Worm (Caenorhabditis elegans) whole organism, L1 larva: Measurements from ENCODE around the gene ndx-6.

ENCODE experiments used
- C16A3.4 ChIP-seq: fragments of 150-350 bp; optimal IDR thresholded peaks from 2 replicates; lab custom pipeline; 2014; ENCODE audit warnings: missing biosample characterization, missing genetic modification characterization
- F16B12.6 ChIP-seq: fragments of 150-350 bp; optimal IDR thresholded peaks from 2 replicates; lab custom pipeline; 2014; ENCODE audit warnings: missing biosample characterization, missing genetic modification characterization
- Y116A8C.19 ChIP-seq: sonication (generic microtip); optimal IDR thresholded peaks from 2 replicates; lab custom pipeline; 2016; ENCODE audit warnings: missing compliant biosample characterization, missing genetic modification characterization, borderline replicate concordance
- aha-1 ChIP-seq: fragments of 150-350 bp; optimal IDR thresholded peaks from 2 replicates; lab custom pipeline; 2014; ENCODE audit warnings: missing biosample characterization, missing genetic modification characterization
- alr-1 ChIP-seq: fragments of 200-800 bp; sonication (Bioruptor generic); optimal IDR thresholded peaks from 2 replicates; lab custom pipeline; 2018; ENCODE audit warnings: borderline replicate concordance, mild to moderate bottlenecking, missing genetic modification characterization, missing compliant biosample characterization
- aly-2 ChIP-seq: fragments of 150-350 bp; optimal IDR thresholded peaks from 2 replicates; lab custom pipeline; 2014; ENCODE audit warnings: missing biosample characterization, missing genetic modification characterization
- ama-1 ChIP-seq: fragments of 150-350 bp; optimal IDR thresholded peaks from 2 replicates; lab custom pipeline; 2014
- ceh-63 ChIP-seq: fragments of 200-800 bp; sonication (Bioruptor generic); optimal IDR thresholded peaks from 2 replicates; lab custom pipeline; 2018; ENCODE audit warnings: mild to moderate bottlenecking, missing genetic modification characterization, missing compliant biosample characterization
- ceh-8 ChIP-seq: fragments of 200-800 bp; sonication (Bioruptor generic); optimal IDR thresholded peaks from 2 replicates; lab custom pipeline; 2018; ENCODE audit warnings: mild to moderate bottlenecking, missing genetic modification characterization, moderate library complexity, missing compliant biosample characterization
- ces-1 ChIP-seq: fragments of 150-350 bp; optimal IDR thresholded peaks from 2 replicates; lab custom pipeline; 2014; ENCODE audit warnings: missing biosample characterization, missing genetic modification reagents, missing genetic modification characterization
- dpl-1 ChIP-seq, 3 experiments: fragments of 150-350 bp in 2 of 3; sonication (generic microtip) in 1 of 3; optimal IDR thresholded peaks; 2 replicates each; lab custom pipeline; 2014 to 2017; ENCODE audit warnings: missing biosample characterization in 3 of 3, missing genetic modification characterization in 3 of 3, missing genetic modification reagents in 3 of 3
- dsc-1 ChIP-seq: sonication (generic microtip); optimal IDR thresholded peaks from 2 replicates; lab custom pipeline; 2016; ENCODE audit warnings: mild to moderate bottlenecking, missing genetic modification characterization, missing compliant biosample characterization
- efl-3 ChIP-seq: fragments of 200-800 bp; sonication (Bioruptor generic); optimal IDR thresholded peaks from 2 replicates; lab custom pipeline; 2018; ENCODE audit warnings: mild to moderate bottlenecking, missing genetic modification characterization, missing compliant biosample characterization
- egl-13 ChIP-seq: sonication (generic microtip); optimal IDR thresholded peaks from 2 replicates; lab custom pipeline; 2016; ENCODE audit warnings: missing genotype, missing genetic modification reagents, missing genetic modification characterization, missing compliant biosample characterization
- egl-27 ChIP-seq, 2 experiments: fragments of 150-350 bp in 1 of 2; sonication (generic microtip); optimal IDR thresholded peaks; 3 replicates each; lab custom pipeline; 2017 to 2018; ENCODE audit warnings: missing biosample characterization in 2 of 2, missing genetic modification characterization in 2 of 2, missing genetic modification reagents in 2 of 2
- elt-2 ChIP-seq: sonication (generic microtip); optimal IDR thresholded peaks from 2 replicates; lab custom pipeline; 2016; ENCODE audit warnings: missing genetic modification characterization, mild to moderate bottlenecking, inconsistent platforms, missing compliant biosample characterization, missing genetic modification reagents
- fkh-10 ChIP-seq: sonication (generic microtip); optimal IDR thresholded peaks from 2 replicates; lab custom pipeline; 2017; ENCODE audit warnings: missing biosample characterization, missing genetic modification reagents, missing genetic modification characterization
- fkh-4 ChIP-seq: sonication (generic microtip); optimal IDR thresholded peaks from 2 replicates; lab custom pipeline; 2016; ENCODE audit warnings: missing compliant biosample characterization, missing genetic modification characterization, borderline replicate concordance
- hlh-17 ChIP-seq: fragments of 200-800 bp; sonication (Bioruptor generic); optimal IDR thresholded peaks from 2 replicates; lab custom pipeline; 2018; ENCODE audit warnings: missing genetic modification characterization, mild to moderate bottlenecking, missing compliant biosample characterization, moderate library complexity, borderline replicate concordance
- hpl-2 ChIP-seq: fragments of 150-350 bp; optimal IDR thresholded peaks from 2 replicates; lab custom pipeline; 2014; ENCODE audit warnings: missing biosample characterization, missing genetic modification reagents, missing genetic modification characterization
- isw-1 ChIP-seq: fragments of 200-800 bp; sonication (Bioruptor generic); IDR thresholded peaks from 2 replicates; pipeline ENCODE4 v1.3.6; 2022; ENCODE audit warnings: missing genetic modification characterization, missing compliant biosample characterization
- jun-1 ChIP-seq: fragments of 150-350 bp; optimal IDR thresholded peaks from 2 replicates; lab custom pipeline; 2014; ENCODE audit warnings: missing biosample characterization, missing genetic modification reagents, missing genetic modification characterization
- lin-13 ChIP-seq: fragments of 150-350 bp; optimal IDR thresholded peaks from 2 replicates; lab custom pipeline; 2014; ENCODE audit warnings: missing biosample characterization, missing genetic modification reagents, missing genetic modification characterization
- lin-15B ChIP-seq: fragments of 150-350 bp; sonication (generic microtip); optimal IDR thresholded peaks from 3 replicates; lab custom pipeline; 2014; ENCODE audit warnings: missing biosample characterization, missing genetic modification characterization
- lsy-2 ChIP-seq, 2 experiments: fragments of 150-350 bp; optimal IDR thresholded peaks; 2 replicates each; lab custom pipeline; 2014; ENCODE audit warnings: missing biosample characterization in 2 of 2, missing genetic modification characterization in 2 of 2
- mab-9 ChIP-seq: fragments of 200-800 bp; sonication (Bioruptor generic); IDR thresholded peaks from 2 replicates; pipeline ENCODE4 v1.3.6; 2022; ENCODE audit warnings: missing genetic modification reagents, missing genetic modification characterization, missing compliant biosample characterization
- mdl-1 ChIP-seq, 2 experiments: fragments of 150-350 bp; optimal IDR thresholded peaks; 2 replicates each; lab custom pipeline; 2014 to 2017; ENCODE audit warnings: missing biosample characterization in 2 of 2, missing genetic modification characterization in 2 of 2, inconsistent platforms in 1 of 2
- mep-1 ChIP-seq: fragments of 150-350 bp; optimal IDR thresholded peaks from 2 replicates; lab custom pipeline; 2014; ENCODE audit warnings: missing biosample characterization, missing genetic modification characterization
- nhr-47 ChIP-seq: sonication (generic microtip); optimal IDR thresholded peaks from 2 replicates; lab custom pipeline; 2016; ENCODE audit warnings: mild to moderate bottlenecking, missing genetic modification characterization, moderate library complexity, missing compliant biosample characterization
- nhr-76 ChIP-seq: sonication (generic microtip); optimal IDR thresholded peaks from 2 replicates; lab custom pipeline; 2017; ENCODE audit warnings: missing biosample characterization, missing genetic modification characterization
- nhr-77 ChIP-seq: fragments of 150-350 bp; optimal IDR thresholded peaks from 2 replicates; lab custom pipeline; 2014; ENCODE audit warnings: missing biosample characterization, missing genetic modification characterization
- nhr-84 ChIP-seq: sonication (generic microtip); optimal IDR thresholded peaks from 2 replicates; lab custom pipeline; 2017; ENCODE audit warnings: missing biosample characterization, missing genetic modification characterization
- pag-3 ChIP-seq: sonication (generic microtip); optimal IDR thresholded peaks from 2 replicates; lab custom pipeline; 2017; ENCODE audit warnings: missing genetic modification characterization, mild to moderate bottlenecking, missing compliant biosample characterization, antibody characterized with exemption, borderline replicate concordance; ENCODE audit not compliant: insufficient read depth
- pqm-1 ChIP-seq: sonication (generic microtip); optimal IDR thresholded peaks from 3 replicates; lab custom pipeline; 2017; ENCODE audit warnings: missing biosample characterization, missing genetic modification characterization
- skn-1 ChIP-seq: fragments of 150-350 bp; optimal IDR thresholded peaks from 2 replicates; lab custom pipeline; 2014; ENCODE audit warnings: missing biosample characterization, missing genetic modification characterization
- snpc-4 ChIP-seq: fragments of 150-350 bp; optimal IDR thresholded peaks from 2 replicates; lab custom pipeline; 2014; ENCODE audit warnings: missing biosample characterization, missing genetic modification characterization
- snu-23 ChIP-seq: sonication (generic microtip); optimal IDR thresholded peaks from 2 replicates; lab custom pipeline; 2016; ENCODE audit warnings: missing genetic modification characterization, missing compliant biosample characterization
- sptf-1 ChIP-seq: fragments of 150-350 bp; optimal IDR thresholded peaks from 2 replicates; lab custom pipeline; 2014; ENCODE audit warnings: missing biosample characterization, missing genetic modification characterization
- sup-37 ChIP-seq: fragments of 200-800 bp; sonication (Bioruptor generic); optimal IDR thresholded peaks from 2 replicates; lab custom pipeline; 2018; ENCODE audit warnings: mild to moderate bottlenecking, missing genetic modification characterization, missing compliant biosample characterization
- tlp-1 ChIP-seq: fragments of 150-350 bp; optimal IDR thresholded peaks from 2 replicates; lab custom pipeline; 2014; ENCODE audit warnings: missing biosample characterization, missing genetic modification characterization
- unc-130 ChIP-seq: fragments of 150-350 bp; optimal IDR thresholded peaks from 2 replicates; lab custom pipeline; 2017; ENCODE audit warnings: missing biosample characterization, missing genetic modification characterization, inconsistent platforms
- unc-30 ChIP-seq: sonication (generic microtip); optimal IDR thresholded peaks from 2 replicates; lab custom pipeline; 2017; ENCODE audit warnings: missing biosample characterization, missing genetic modification characterization
- unc-62 ChIP-seq: fragments of 150-350 bp; optimal IDR thresholded peaks from 2 replicates; lab custom pipeline; 2014; ENCODE audit warnings: missing biosample characterization, missing genetic modification reagents, missing genetic modification characterization
- unc-98 ChIP-seq: fragments of 200-800 bp; sonication (Bioruptor generic); IDR thresholded peaks from 2 replicates; pipeline ENCODE4 v1.3.6; 2022; ENCODE audit warnings: missing genetic modification characterization, missing compliant biosample characterization
- xbp-1 ChIP-seq: sonication (generic microtip); optimal IDR thresholded peaks from 2 replicates; lab custom pipeline; 2016; ENCODE audit warnings: missing genetic modification characterization, missing compliant biosample characterization
- ztf-11 ChIP-seq, 2 experiments: sonication (generic microtip); optimal IDR thresholded peaks; 2 replicates each; lab custom pipeline; 2016 to 2017; ENCODE audit warnings: missing genetic modification characterization in 2 of 2, missing biosample characterization in 1 of 2, missing compliant biosample characterization in 1 of 2
- ztf-4 ChIP-seq: fragments of 150-350 bp; optimal IDR thresholded peaks from 2 replicates; lab custom pipeline; 2014; ENCODE audit warnings: missing biosample characterization, missing genetic modification characterization

The ndx-6 gene

ce11 chrII:5373275-5374047 is 16.2 kb downstream of the ndx-6 start, which contains the start of the genes agt-2 and F09E5.3 (continued):
- TF ChIP-seq aly-2 (peak; percentile 92), snu-23 (GFP tag; lab: Kevin White, UChicago) (peak; percentile 98), C16A3.4 (tag; lab: Kevin White, UChicago) (peak; percentile 95), lin-15B (tag; lab: Kevin White, UChicago) (peak; percentile 82), pag-3 (tag; lab: Kevin White, UChicago) (no peak), F16B12.6 (tag; lab: Kevin White, UChicago) (peak; percentile 76), mep-1 (peak; percentile 98), unc-130 (tag; lab: Kevin White, UChicago) (peak; percentile 95), fkh-4 (tag; lab: Kevin White, UChicago) (peak; percentile 13), mdl-1 (tag; optimal IDR thresholded peaks at IDR 0.05; lab: Kevin White, UChicago) (peak in 1 of 2 experiments; percentile 84), unc-62 (GFP tag; lab: Kevin White, UChicago) (no peak), hlh-17 (no peak), Y116A8C.19 (tag; lab: Kevin White, UChicago) (no peak), nhr-77 (tag; lab: Kevin White, UChicago) (peak; percentile 86), elt-2 (tag; lab: Kevin White, UChicago) (peak; percentile 82), ceh-63 (GFP tag; lab: Kevin White, UChicago) (no peak), skn-1 (tag; lab: Kevin White, UChicago) (peak; percentile 94), sup-37 (GFP tag; lab: Kevin White, UChicago) (peak; percentile 79), ces-1 (GFP tag; lab: Kevin White, UChicago) (no peak), xbp-1 (peak; percentile 95), ztf-4 (peak; percentile 91), mab-9 (GFP tag; lab: Robert Waterston, UW) (peak; percentile 88), efl-3 (GFP tag; lab: Kevin White, UChicago) (peak; percentile 21), alr-1 (no peak), egl-13 (tag; lab: Kevin White, UChicago) (peak; percentile 84), pqm-1 (tag; lab: Kevin White, UChicago) (no peak), nhr-84 (no peak), nhr-47 (tag; lab: Kevin White, UChicago) (peak; percentile 96), lin-13 (peak; percentile 88), unc-98 (GFP tag; lab: Robert Waterston, UW) (no peak), aha-1 (peak; percentile 20), jun-1 (tag; lab: Kevin White, UChicago) (peak; percentile 89), unc-30 (tag; lab: Kevin White, UChicago) (no peak), dpl-1 (GFP tag; optimal IDR thresholded peaks at IDR 0.05; lab: Kevin White, UChicago) (peak; percentile 88 to 91 (median 90)), nhr-76 (tag; lab: Kevin White, UChicago) (no peak), hpl-2 (GFP tag; lab: Kevin White, UChicago) (peak; percentile 63), ama-1 (lab: Kevin White, UChicago) (peak; percentile 86), tlp-1 (tag; lab: Kevin White, UChicago) (no peak)

- TF ChIP-seq nhr-76 (tag; lab: Kevin White, UChicago) (no peak), dsc-1 (tag; lab: Kevin White, UChicago) (no peak), egl-27 (tag; optimal IDR thresholded peaks at IDR 0.05; lab: Kevin White, UChicago) (no peak), snpc-4 (tag; lab: Kevin White, UChicago) (no peak), unc-62 (GFP tag; lab: Kevin White, UChicago) (no peak), ztf-4 (no peak), ztf-11 (tag; optimal IDR thresholded peaks at IDR 0.05; lab: Kevin White, UChicago) (no peak), isw-1 (GFP tag; lab: Robert Waterston, UW) (no peak), ama-1 (lab: Kevin White, UChicago) (no peak), xbp-1 (no peak), sptf-1 (tag; lab: Kevin White, UChicago) (no peak), pqm-1 (tag; lab: Kevin White, UChicago) (no peak), ceh-63 (GFP tag; lab: Kevin White, UChicago) (no peak), fkh-10 (no peak), lsy-2 (tag; optimal IDR thresholded peaks at IDR 0.05; lab: Kevin White, UChicago) (no peak), ceh-8 (GFP tag; lab: Kevin White, UChicago) (no peak), elt-2 (tag; lab: Kevin White, UChicago) (no peak), lin-15B (tag; lab: Kevin White, UChicago) (no peak)
- TF ChIP-seq, all 84 proteins: peak for 0
These were observed 19.0 kb downstream of the ndx-6 start, which contains the start of gene F09E5.12 for ce11 chrII:5370641-5371040. Gene F09E5.12 (minus strand): TSS chrII:5370741.
